Worm (Caenorhabditis elegans): ENCODE data around the gene tag-322.

DNA sequence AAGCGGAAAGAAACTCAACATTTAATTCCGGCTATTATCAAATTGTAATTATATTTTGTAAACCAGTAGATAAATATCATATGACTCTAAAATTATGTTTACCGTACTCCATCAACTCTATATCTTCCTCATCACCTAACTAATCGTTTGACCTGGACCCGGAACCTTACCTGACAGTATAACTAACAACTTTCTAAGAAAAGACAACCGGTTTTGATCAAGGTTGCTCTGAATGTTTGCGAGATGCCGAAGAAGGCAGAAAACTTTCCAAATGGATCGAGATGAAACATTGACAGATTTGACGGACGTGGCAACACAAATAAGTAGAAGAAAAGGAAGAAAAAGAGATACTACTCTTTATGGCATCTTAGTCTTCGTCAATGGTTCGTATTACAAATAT lies 39.3 kb upstream of the tag-322 start:
- TF ChIP-seq sdc-2 (tag; optimal IDR thresholded peaks at IDR 0.05) = no peak
- no peak for TF ChIP-seq elt-2 (tag; optimal IDR thresholded peaks at IDR 0.05)
- no peak for TF ChIP-seq sox-4 (tag; optimal IDR thresholded peaks at IDR 0.05)
- TF ChIP-seq eyg-1 (tag; optimal IDR thresholded peaks at IDR 0.05) = no peak
- no peak for TF ChIP-seq pha-4 (tag; optimal IDR thresholded peaks at IDR 0.05)
- TF ChIP-seq hlh-15 (tag; optimal IDR thresholded peaks at IDR 0.05) = no peak
- no peak for TF ChIP-seq lin-11 (tag; optimal IDR thresholded peaks at IDR 0.05)
- no peak for TF ChIP-seq che-1 (tag; optimal IDR thresholded peaks at IDR 0.05)
- no peak for TF ChIP-seq ets-4 (tag; optimal IDR thresholded peaks at IDR 0.05)
- TF ChIP-seq pax-1 (tag; optimal IDR thresholded peaks at IDR 0.05) = no peak
- TF ChIP-seq madf-2 (tag; optimal IDR thresholded peaks at IDR 0.05) = no peak

All from whole organism, late embryonic.